Worm (Caenorhabditis elegans) whole organism, L4/young adult: ENCODE results near the gene mltn-13.

ENCODE experiments used
- W03F9.2 ChIP-seq: fragments of 150-350 bp; optimal IDR thresholded peaks from 2 replicates; lab custom pipeline; 2014; ENCODE audit warnings: missing biosample characterization, missing genetic modification characterization
- dao-5 ChIP-seq: sonication (generic microtip); optimal IDR thresholded peaks from 2 replicates; lab custom pipeline; 2016; ENCODE audit warnings: missing genotype, missing genetic modification characterization, moderate library complexity, missing compliant biosample characterization
- him-1 ChIP-seq: sonication (generic microtip); optimal IDR thresholded peaks from 2 replicates; lab custom pipeline; 2016; ENCODE audit warnings: missing genotype, missing genetic modification reagents, missing genetic modification characterization, missing compliant biosample characterization

ce11 chrX:4484072-4484471 lies 35.9 kb upstream of the mltn-13 start:
- no peak for TF ChIP-seq dao-5
- no peak for TF ChIP-seq him-1 (tag; lab: Kevin White, UChicago)
- no peak for TF ChIP-seq W03F9.2 (tag; lab: Kevin White, UChicago)
